Fruit fly (Drosophila melanogaster): ENCODE data around the gene CG13771.

The CG13771 gene

dm6 chr2L:6683992-6684882 lies 20.8 kb upstream of the CG13771 start, which contains the start of gene Nhe3 (continued):
- peak; percentile 27 for TF ChIP-seq oc (tag; optimal IDR thresholded peaks at IDR 0.05)
- peak; percentile 85 for TF ChIP-seq CG3995 (GFP tag; optimal IDR thresholded peaks at IDR 0.05)
- TF ChIP-seq wor (GFP tag; IDR thresholded peaks at IDR 0.05): peak; percentile 72
- TF ChIP-seq CG9609 (GFP tag; optimal IDR thresholded peaks at IDR 0.05): peak; percentile 75
- peak; percentile 65; the same call in 2 of the 3 replicates for TF ChIP-seq Mrtf (GFP tag; IDR thresholded peaks at IDR 0.05)
- TF ChIP-seq CG11085 (GFP tag; IDR thresholded peaks at IDR 0.05): peak; percentile 71
- TF ChIP-seq btn (GFP tag; optimal IDR thresholded peaks at IDR 0.05): peak; percentile 48
- peak; percentile 46 for TF ChIP-seq CG2875 (GFP tag; optimal IDR thresholded peaks at IDR 0.05)
- TF ChIP-seq schlank (tag; optimal IDR thresholded peaks at IDR 0.05): peak; percentile 43
- TF ChIP-seq CG15011 (GFP tag; optimal IDR thresholded peaks at IDR 0.05): peak; percentile 72
- peak; percentile 92 for TF ChIP-seq CG8290 (GFP tag; optimal IDR thresholded peaks at IDR 0.05)
- TF ChIP-seq CG8290 (tag; optimal IDR thresholded peaks at IDR 0.05): peak; percentile 69 to 81
- TF ChIP-seq ap (GFP tag; IDR thresholded peaks at IDR 0.05): peak; percentile 70
- peak; percentile 53 for TF ChIP-seq CG1529 (GFP tag; optimal IDR thresholded peaks at IDR 0.05)
- peak; percentile 77 for TF ChIP-seq dmrt11E (tag; optimal IDR thresholded peaks at IDR 0.05)
- TF ChIP-seq tin (GFP tag; optimal IDR thresholded peaks at IDR 0.05): peak; percentile 89
- TF ChIP-seq CG3163 (GFP tag; optimal IDR thresholded peaks at IDR 0.05): peak; percentile 44
- peak; percentile 80 for TF ChIP-seq Chrac-16 (GFP tag; optimal IDR thresholded peaks at IDR 0.05)
- TF ChIP-seq Kr (GFP tag; optimal IDR thresholded peaks at IDR 0.05): no peak
- peak; percentile 68; the same call in 1 of the 2 replicates for TF ChIP-seq CG1024 (GFP tag; IDR thresholded peaks at IDR 0.05)
- peak; percentile 74 for TF ChIP-seq CG30020 (tag; optimal IDR thresholded peaks at IDR 0.05)
- peak; percentile 14 for TF ChIP-seq CG9876 (GFP tag; optimal IDR thresholded peaks at IDR 0.05)
- TF ChIP-seq Dek (tag; optimal IDR thresholded peaks at IDR 0.05): peak; percentile 75
- peak; percentile 49 for TF ChIP-seq slou (GFP tag; optimal IDR thresholded peaks at IDR 0.05)
- peak; percentile 85 for TF ChIP-seq CG7839 (tag; optimal IDR thresholded peaks at IDR 0.05)
- peak; percentile 7 for TF ChIP-seq pita (GFP tag; optimal IDR thresholded peaks at IDR 0.05)
- TF ChIP-seq CG32767 (GFP tag; IDR thresholded peaks at IDR 0.05): no peak; the same call in 1 of the 2 replicates
- TF ChIP-seq ase (GFP tag; IDR thresholded peaks at IDR 0.05): peak; percentile 69; the same call in 1 of the 3 replicates
- peak; percentile 69 for TF ChIP-seq Side (GFP tag; optimal IDR thresholded peaks at IDR 0.05)
- TF ChIP-seq CG13775 (GFP tag; optimal IDR thresholded peaks at IDR 0.05): peak; percentile 76
- no peak; the same call in 2 of the 3 replicates for TF ChIP-seq Doc3 (GFP tag; IDR thresholded peaks at IDR 0.05; ENCODE audit: partially characterized antibody)
- peak; percentile 77 for TF ChIP-seq fd96Cb (tag; optimal IDR thresholded peaks at IDR 0.05)
- TF ChIP-seq Bdp1 (GFP tag; optimal IDR thresholded peaks at IDR 0.05): peak; percentile 74
- peak; percentile 9 for TF ChIP-seq CG12071 (GFP tag; optimal IDR thresholded peaks at IDR 0.05)
- TF ChIP-seq BEAF-32 (GFP tag; optimal IDR thresholded peaks at IDR 0.05): peak; percentile 56
- peak; percentile 62 for TF ChIP-seq CG4854 (GFP tag; optimal IDR thresholded peaks at IDR 0.05)
- TF ChIP-seq CG12942 (GFP tag; optimal IDR thresholded peaks at IDR 0.05): peak; percentile 65
- TF ChIP-seq bsh (GFP tag; optimal IDR thresholded peaks at IDR 0.05): peak; percentile 35 to 76
- peak; percentile 78 for TF ChIP-seq sug (tag; optimal IDR thresholded peaks at IDR 0.05)
- peak; percentile 62 for TF ChIP-seq H2.0 (GFP tag; IDR thresholded peaks at IDR 0.05)
- TF ChIP-seq CG18599 (GFP tag; optimal IDR thresholded peaks at IDR 0.05): peak; percentile 41
- peak; percentile 96 for TF ChIP-seq Ets65A (GFP tag)
- TF ChIP-seq CG4730 (GFP tag; IDR thresholded peaks at IDR 0.05): peak; percentile 69
- peak; percentile 60; the same call in 1 of the 2 replicates for TF ChIP-seq Bgb (GFP tag; IDR thresholded peaks at IDR 0.05; ENCODE audit: partially characterized antibody)
- peak; percentile 36 to 85 for TF ChIP-seq chif (GFP tag; optimal IDR thresholded peaks at IDR 0.05)
- TF ChIP-seq CG5180 (GFP tag; optimal IDR thresholded peaks at IDR 0.05): peak; percentile 20
- peak in 1 of 2 experiments; percentile 82 for TF ChIP-seq Hr78 (GFP tag; optimal IDR thresholded peaks at IDR 0.05)
- peak; percentile 85 for TF ChIP-seq tx (GFP tag; optimal IDR thresholded peaks at IDR 0.05)
